Fruit fly (Drosophila melanogaster) whole organism, embryonic: ENCODE data around the gene CG15696.
A peak's percentile ranks its signal among the peaks of the same experiment; 100 is the strongest.

Experiments used
- Awh ChIP-seq: fragments of 200-800 bp; sonication (Bioruptor generic); IDR thresholded peaks from 2 replicates; pipeline ENCODE4, ENCODE4 v1.3.6; 2022; ENCODE audit warnings: missing biosample characterization, missing genetic modification characterization
- CG10147 ChIP-seq: fragments of 200-800 bp; sonication (Bioruptor generic); optimal IDR thresholded peaks from 2 replicates; lab custom pipeline; 2019; ENCODE audit warnings: missing biosample characterization, mild to moderate bottlenecking, missing genetic modification characterization, moderate library complexity
- CG10209 ChIP-seq: fragments of 200-800 bp; sonication (Bioruptor generic); optimal IDR thresholded peaks from 3 replicates; lab custom pipeline; 2017; ENCODE audit warnings: missing biosample characterization, mild to moderate bottlenecking, missing genetic modification characterization, missing genetic modification reagents
- CG11504 ChIP-seq: fragments of 200-800 bp; sonication (Bioruptor generic); optimal IDR thresholded peaks from 3 replicates; lab custom pipeline; 2019; ENCODE audit warnings: missing biosample characterization, mild to moderate bottlenecking, missing genetic modification characterization, moderate library complexity
- CG11695 ChIP-seq: fragments of 200-800 bp; sonication (Bioruptor generic); IDR thresholded peaks from 3 replicates; pipeline ENCODE4 v1.3.6; 2022; ENCODE audit warnings: missing biosample characterization, missing genetic modification characterization
- CG12104 ChIP-seq: fragments of 200-800 bp; sonication (Bioruptor generic); optimal IDR thresholded peaks from 3 replicates; lab custom pipeline; 2016; ENCODE audit warnings: missing biosample characterization, missing genetic modification characterization
- CG12219 ChIP-seq: fragments of 200-800 bp; sonication (Bioruptor generic); optimal IDR thresholded peaks from 3 replicates; lab custom pipeline; 2018; ENCODE audit warnings: missing biosample characterization, mild to moderate bottlenecking, missing genetic modification characterization
- CG12769 ChIP-seq: fragments of 200-800 bp; sonication (Bioruptor generic); optimal IDR thresholded peaks from 2 replicates; lab custom pipeline; 2019; ENCODE audit warnings: missing biosample characterization, mild to moderate bottlenecking, missing genetic modification characterization, moderate library complexity
- CG12942 ChIP-seq: fragments of 200-800 bp; sonication (Bioruptor generic); optimal IDR thresholded peaks from 3 replicates; lab custom pipeline; 2016; ENCODE audit warnings: missing biosample characterization, missing genetic modification characterization
- CG13424 ChIP-seq: fragments of 200-800 bp; sonication (Bioruptor generic); optimal IDR thresholded peaks from 2 replicates; lab custom pipeline; 2019; ENCODE audit warnings: missing biosample characterization, mild to moderate bottlenecking, missing genetic modification characterization, moderate library complexity
- CG14014 ChIP-seq: fragments of 200-800 bp; sonication (Bioruptor generic); IDR thresholded peaks from 2 replicates; pipeline ENCODE4 v1.3.6; 2022; ENCODE audit warnings: missing biosample characterization, missing genetic modification characterization
- CG14965 ChIP-seq: fragments of 200-800 bp; sonication (Bioruptor generic); optimal IDR thresholded peaks from 2 replicates; lab custom pipeline; 2016; ENCODE audit warnings: missing biosample characterization, missing genetic modification characterization, borderline replicate concordance
- CG15073 ChIP-seq: fragments of 200-800 bp; sonication (Bioruptor generic); optimal IDR thresholded peaks from 2 replicates; lab custom pipeline; 2016; ENCODE audit warnings: missing biosample characterization, missing genetic modification characterization
- CG15269 ChIP-seq: fragments of 200-800 bp; sonication (Bioruptor generic); optimal IDR thresholded peaks from 2 replicates; lab custom pipeline; 2018; ENCODE audit warnings: missing biosample characterization, mild to moderate bottlenecking, missing genetic modification characterization, moderate library complexity
- CG17361 ChIP-seq: fragments of 200-800 bp; sonication (Bioruptor generic); IDR thresholded peaks from 3 replicates; pipeline ENCODE4 v1.3.6; 2022; ENCODE audit warnings: missing biosample characterization, missing genetic modification characterization
- CG2129 ChIP-seq: fragments of 200-800 bp; sonication (Bioruptor generic); IDR thresholded peaks from 2 replicates; pipeline ENCODE4 v1.3.6; 2022; ENCODE audit warnings: missing biosample characterization, missing genetic modification characterization; ENCODE audit not compliant: partially characterized antibody
- CG2712 ChIP-seq: fragments of 200-800 bp; optimal IDR thresholded peaks from 3 replicates; lab custom pipeline; 2019; ENCODE audit warnings: missing biosample characterization, mild to moderate bottlenecking, missing genetic modification characterization, moderate library complexity
- CG4404 ChIP-seq: fragments of 200-800 bp; sonication (Bioruptor generic); IDR thresholded peaks from 2 replicates; pipeline ENCODE4 v1.3.6; 2022; ENCODE audit warnings: missing biosample characterization, missing genetic modification characterization
- CG4617 ChIP-seq: fragments of 200-800 bp; sonication (Bioruptor generic); optimal IDR thresholded peaks from 3 replicates; lab custom pipeline; 2016; ENCODE audit warnings: missing biosample characterization, missing genetic modification characterization, borderline replicate concordance
- CG5180 ChIP-seq: fragments of 200-800 bp; sonication (Bioruptor generic); optimal IDR thresholded peaks from 3 replicates; lab custom pipeline; 2017; ENCODE audit warnings: missing biosample characterization, missing genetic modification characterization, mild to moderate bottlenecking, moderate library complexity, missing genetic modification reagents
- CG6683 ChIP-seq: fragments of 200-800 bp; sonication (Bioruptor generic); optimal IDR thresholded peaks from 2 replicates; lab custom pipeline; 2017; ENCODE audit warnings: missing biosample characterization, mild to moderate bottlenecking, missing genetic modification characterization, missing genetic modification reagents
- CG7987 ChIP-seq: fragments of 200-800 bp; sonication (Bioruptor generic); optimal IDR thresholded peaks from 2 replicates; lab custom pipeline; 2018; ENCODE audit warnings: missing biosample characterization, mild to moderate bottlenecking, missing genetic modification characterization, moderate library complexity
- CG9437 ChIP-seq: fragments of 200-800 bp; sonication (Bioruptor generic); optimal IDR thresholded peaks from 2 replicates; lab custom pipeline; 2018; ENCODE audit warnings: missing biosample characterization, mild to moderate bottlenecking, missing genetic modification characterization
- Drgx ChIP-seq: fragments of 200-800 bp; sonication (Bioruptor generic); IDR thresholded peaks from 2 replicates; pipeline ENCODE4 v1.3.6; 2022; ENCODE audit warnings: missing biosample characterization, missing genetic modification characterization
- HHEX ChIP-seq: fragments of 200-800 bp; sonication (Bioruptor generic); optimal IDR thresholded peaks from 3 replicates; lab custom pipeline; 2017; ENCODE audit warnings: missing biosample characterization, mild to moderate bottlenecking, missing genetic modification characterization, missing genetic modification reagents
- Hey ChIP-seq: fragments of 200-800 bp; sonication (Bioruptor generic); optimal IDR thresholded peaks from 3 replicates; lab custom pipeline; 2018; ENCODE audit warnings: missing biosample characterization, mild to moderate bottlenecking, missing genetic modification characterization
- Hmr ChIP-seq: fragments of 200-800 bp; sonication (Bioruptor generic); optimal IDR thresholded peaks from 3 replicates; lab custom pipeline; 2017; ENCODE audit warnings: mild to moderate bottlenecking, missing biosample characterization, missing genetic modification reagents, missing genetic modification characterization
- Hr51 ChIP-seq, 2 experiments: fragments of 200-800 bp; sonication (Bioruptor generic); optimal IDR thresholded peaks; 2 replicates in 1 of 2; 3 replicates in 1 of 2; lab custom pipeline; 2016 to 2018; ENCODE audit warnings: missing biosample characterization in 2 of 2, missing genetic modification characterization in 2 of 2, mild to moderate bottlenecking in 1 of 2, moderate library complexity in 1 of 2
- NC2α ChIP-seq: fragments of 200-800 bp; sonication (Bioruptor generic); optimal IDR thresholded peaks from 2 replicates; lab custom pipeline; 2016; ENCODE audit warnings: missing biosample characterization, missing genetic modification characterization
- Poxn ChIP-seq: fragments of 200-800 bp; sonication (Bioruptor generic); IDR thresholded peaks from 2 replicates; pipeline ENCODE4 v1.3.6; 2022; ENCODE audit warnings: missing biosample characterization, missing genetic modification characterization
- corto ChIP-seq: fragments of 200-800 bp; sonication (Bioruptor generic); optimal IDR thresholded peaks from 2 replicates; lab custom pipeline; 2016; ENCODE audit warnings: missing biosample characterization, mild to moderate bottlenecking, missing genetic modification characterization, moderate library complexity
- crc ChIP-seq: fragments of 200-800 bp; sonication (Bioruptor generic); optimal IDR thresholded peaks from 2 replicates; lab custom pipeline; 2016; ENCODE audit warnings: missing biosample characterization, missing genetic modification characterization
- dpn ChIP-seq, 2 experiments: fragments of 200-800 bp; sonication (Bioruptor generic); optimal IDR thresholded peaks; 3 replicates each; lab custom pipeline; 2016; ENCODE audit warnings: missing biosample characterization in 2 of 2, missing genetic modification characterization in 2 of 2
- ems ChIP-seq: fragments of 200-800 bp; sonication (Bioruptor generic); optimal IDR thresholded peaks from 3 replicates; lab custom pipeline; 2016; ENCODE audit warnings: missing biosample characterization, missing genetic modification characterization
- eve ChIP-seq, 2 experiments: fragments of >200 bp; optimal IDR thresholded peaks; 2 replicates each; lab custom pipeline; 2017; ENCODE audit warnings: missing biosample characterization in 2 of 2, missing genetic modification characterization in 2 of 2
- fd64A ChIP-seq: fragments of 200-800 bp; sonication (Bioruptor generic); optimal IDR thresholded peaks from 3 replicates; lab custom pipeline; 2018; ENCODE audit warnings: missing biosample characterization, mild to moderate bottlenecking, missing genetic modification characterization
- gem ChIP-seq: fragments of 200-800 bp; sonication (Bioruptor generic); optimal IDR thresholded peaks from 2 replicates; lab custom pipeline; 2019; ENCODE audit warnings: missing biosample characterization, mild to moderate bottlenecking, missing genetic modification characterization, moderate library complexity
- insv ChIP-seq, 2 experiments: fragments of 200-800 bp; sonication (Bioruptor generic); optimal IDR thresholded peaks; 3 replicates each; lab custom pipeline; 2016 to 2018; ENCODE audit warnings: missing biosample characterization in 2 of 2, missing genetic modification characterization in 2 of 2
- kay ChIP-seq: fragments of 200-800 bp; sonication (Bioruptor generic); optimal IDR thresholded peaks from 2 replicates; lab custom pipeline; 2016; ENCODE audit warnings: missing biosample characterization, missing genetic modification characterization
- klu ChIP-seq: fragments of 200-800 bp; sonication (Bioruptor generic); IDR thresholded peaks from 2 replicates; pipeline ENCODE4 v1.3.6; 2022; ENCODE audit warnings: missing biosample characterization, missing genetic modification characterization
- kni ChIP-seq: fragments of 200-800 bp; sonication (Bioruptor generic); optimal IDR thresholded peaks from 3 replicates; lab custom pipeline; 2017; ENCODE audit warnings: mild to moderate bottlenecking, missing biosample characterization, missing genetic modification reagents, missing genetic modification characterization
- onecut ChIP-seq: fragments of 200-800 bp; sonication (Bioruptor generic); IDR thresholded peaks from 2 replicates; pipeline ENCODE4 v1.3.6; 2022; ENCODE audit warnings: missing biosample characterization, missing genetic modification characterization
- pho ChIP-seq: fragments of 200-800 bp; sonication (Bioruptor generic); optimal IDR thresholded peaks from 2 replicates; lab custom pipeline; 2016; ENCODE audit warnings: missing biosample characterization, missing genetic modification characterization
- ro ChIP-seq: fragments of 200-800 bp; sonication (Bioruptor generic); IDR thresholded peaks from 2 replicates; pipeline ENCODE4 v1.3.6; 2022; ENCODE audit warnings: missing biosample characterization, missing genetic modification characterization
- row ChIP-seq: fragments of 200-800 bp; sonication (Bioruptor generic); IDR thresholded peaks from 3 replicates; pipeline ENCODE4 v1.3.6; 2022; ENCODE audit warnings: missing biosample characterization, missing genetic modification characterization
- schlank ChIP-seq: fragments of 200-800 bp; sonication (Bioruptor generic); optimal IDR thresholded peaks from 2 replicates; lab custom pipeline; 2018; ENCODE audit warnings: missing biosample characterization, mild to moderate bottlenecking, missing genetic modification characterization
- sens ChIP-seq: fragments of 200-800 bp; sonication (Bioruptor generic); peaks from one replicate; lab custom pipeline; 2016; ENCODE audit warnings: missing biosample characterization, missing genetic modification characterization
- sug ChIP-seq: fragments of 200-800 bp; optimal IDR thresholded peaks from 2 replicates; lab custom pipeline; 2019; ENCODE audit warnings: missing biosample characterization, mild to moderate bottlenecking, missing genetic modification characterization, moderate library complexity
- usp ChIP-seq: fragments of >200 bp; optimal IDR thresholded peaks from 2 replicates; lab custom pipeline; 2017; ENCODE audit warnings: missing biosample characterization, missing genetic modification characterization

The CG15696 gene

dm6 chr3R:20834770-20835183 is 12.1 kb upstream of the CG15696 start (continued):
- TF ChIP-seq ro (GFP tag; lab: Robert Waterston, UW) (no peak), CG12104 (GFP tag; lab: Kevin White, UChicago) (peak; percentile 19), fd64A (GFP tag; lab: Kevin White, UChicago) (peak; percentile 29), pho (GFP tag; lab: Kevin White, UChicago) (no peak), CG5180 (peak; percentile 33), CG14965 (no peak), CG9437 (GFP tag; lab: Kevin White, UChicago) (no peak), HHEX (GFP tag; lab: Kevin White, UChicago) (peak; percentile 63), CG2129 (GFP tag; lab: Robert Waterston, UW) (no peak), CG11504 (peak; percentile 40), Hr51 (GFP tag; optimal IDR thresholded peaks at IDR 0.05; lab: Kevin White, UChicago) (no peak), CG7987 (GFP tag; lab: Kevin White, UChicago) (peak; percentile 75), sug (tag; lab: Kevin White, UChicago) (peak; percentile 4), NC2α (no peak), CG4404 (GFP tag; lab: Robert Waterston, UW) (no peak), CG6683 (peak; percentile 4), Poxn (GFP tag; lab: Robert Waterston, UW) (no peak), Hey (tag; lab: Kevin White, UChicago) (peak; percentile 9), eve (GFP tag; optimal IDR thresholded peaks at IDR 0.05; lab: Kevin White, UChicago) (peak in 1 of 2 experiments; percentile 4), corto (GFP tag; lab: Kevin White, UChicago) (no peak), schlank (tag; lab: Kevin White, UChicago) (peak; percentile 63), CG10147 (GFP tag; lab: Kevin White, UChicago) (peak; percentile 33), CG15269 (tag; lab: Kevin White, UChicago) (peak; percentile 79), CG12219 (GFP tag; lab: Kevin White, UChicago) (peak; percentile 62), kni (GFP tag; lab: Kevin White, UChicago) (no peak), ems (peak; percentile 19), CG12769 (tag; lab: Kevin White, UChicago) (peak; percentile 83), CG15073 (GFP tag; lab: Kevin White, UChicago) (no peak), sens (peak; percentile 67)

dm6 chr3R:20835531-20835930 is 11.3 kb upstream of the CG15696 start:
- 0 out of 2 replicates have a peak, but pooled peaks have one; percentile 8 for TF ChIP-seq Drgx (GFP tag; lab: Robert Waterston, UW)
- 0 out of 2 replicates have a peak, but pooled peaks have one; percentile 12 for TF ChIP-seq Awh (GFP tag; lab: Robert Waterston, UW)
- TF ChIP-seq dpn (GFP tag; optimal IDR thresholded peaks at IDR 0.05; lab: Kevin White, UChicago), result no peak
- 0 out of 3 replicates have a peak, but pooled peaks have one; percentile 11 for TF ChIP-seq row
- TF ChIP-seq onecut, result no peak
- peak; percentile 27 for TF ChIP-seq sens
- peak; percentile 11; the same call in 1 of the 3 replicates for TF ChIP-seq CG11695

DNA sequence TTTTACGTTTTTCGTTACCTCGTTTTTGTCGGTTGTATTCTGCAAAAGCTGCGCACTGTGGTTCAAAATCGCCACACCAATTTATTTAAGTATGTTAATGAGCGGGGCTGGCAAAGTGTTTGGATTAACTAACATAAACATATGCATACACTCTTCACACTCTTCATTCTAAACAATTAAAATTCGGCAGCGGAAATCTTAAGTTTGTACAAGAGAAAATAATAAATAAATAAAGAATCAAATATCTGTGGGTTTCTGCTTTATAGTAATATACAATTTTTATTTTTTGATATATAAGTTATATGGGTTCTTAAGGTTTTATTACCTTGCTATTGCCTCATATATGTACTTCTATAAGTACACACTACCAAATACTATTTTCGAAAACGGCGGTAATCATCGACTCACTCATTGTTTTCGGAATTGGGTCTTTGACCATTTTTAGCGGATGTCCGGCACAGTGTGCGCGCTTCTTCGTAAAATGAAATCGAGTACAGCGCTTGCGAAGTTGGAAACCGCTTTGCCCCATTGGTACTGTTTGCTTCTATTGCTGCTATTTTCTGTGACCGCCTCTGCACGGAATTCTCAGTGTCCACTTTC is 10.5 kb upstream of the CG15696 start:
- TF ChIP-seq usp (GFP tag; lab: Kevin White, UChicago), result no peak
- TF ChIP-seq CG12942 (GFP tag; lab: Kevin White, UChicago), result no peak
- TF ChIP-seq kay, result no peak
- peak; percentile 37 for TF ChIP-seq CG9437 (GFP tag; lab: Kevin White, UChicago)
- 0 out of 3 replicates have a peak, but pooled peaks have one; percentile 18 for TF ChIP-seq CG17361 (GFP tag; lab: Robert Waterston, UW)
- TF ChIP-seq insv (GFP tag; optimal IDR thresholded peaks at IDR 0.05; lab: Kevin White, UChicago), result no peak
- TF ChIP-seq CG14014 (GFP tag; lab: Robert Waterston, UW), result no peak
- TF ChIP-seq CG10209 (GFP tag; lab: Kevin White, UChicago), result peak; percentile 21
- TF ChIP-seq klu (GFP tag; lab: Robert Waterston, UW), result no peak
- TF ChIP-seq crc (GFP tag; lab: Kevin White, UChicago), result no peak
- TF ChIP-seq CG13424 (tag; lab: Kevin White, UChicago), result peak; percentile 18
- no peak for TF ChIP-seq CG2712 (tag; lab: Kevin White, UChicago)
- TF ChIP-seq Hmr (GFP tag; lab: Kevin White, UChicago), result peak; percentile 7
- TF ChIP-seq gem, result peak; percentile 58
- no peak for TF ChIP-seq CG4617 (GFP tag; lab: Kevin White, UChicago)
